Fruit fly (Drosophila melanogaster): ENCODE measurements around the gene CG6985.

Gene CG6985

DNA sequence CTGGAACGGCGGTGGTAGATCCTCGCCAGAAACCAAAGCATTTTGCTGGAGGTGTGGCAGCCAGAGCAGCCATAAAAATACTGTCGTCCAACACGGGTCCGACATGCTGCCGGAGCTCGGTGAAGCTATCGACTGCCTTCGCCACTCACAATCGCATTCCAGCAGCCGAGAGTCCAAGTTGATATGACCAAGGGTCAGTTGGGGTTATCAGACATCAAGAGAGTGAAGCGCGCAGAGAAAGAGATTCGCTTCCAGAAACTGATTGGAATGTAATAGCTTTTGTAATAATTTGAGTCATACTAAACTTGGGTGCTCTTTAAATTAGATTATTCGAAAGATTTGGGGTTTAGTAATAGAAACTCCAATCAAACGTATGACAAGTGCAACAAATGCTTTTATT lies 22.6 kb downstream of the CG6985 start, which contains the start of gene Nepl14:
Nepl14 (minus strand) TSS at position 125 of the 400 bp plus-strand sequence.
- TF ChIP-seq Rel (GFP tag; optimal IDR thresholded peaks at IDR 0.05) = no peak
- TF ChIP-seq Rel (tag; optimal IDR thresholded peaks at IDR 0.05) = no peak
- TF ChIP-seq GATAd (GFP tag; optimal IDR thresholded peaks at IDR 0.05) = no peak
- TF ChIP-seq Abd-B (GFP tag; optimal IDR thresholded peaks at IDR 0.05) = no peak
- no peak for TF ChIP-seq sage (GFP tag; optimal IDR thresholded peaks at IDR 0.05)
- TF ChIP-seq HLH106 (tag; optimal IDR thresholded peaks at IDR 0.05) = no peak
- TF ChIP-seq Dif (GFP tag; optimal IDR thresholded peaks at IDR 0.05; ENCODE audit: partially characterized antibody) = no peak
- no peak for TF ChIP-seq fru (GFP tag; optimal IDR thresholded peaks at IDR 0.05)
- no peak for TF ChIP-seq N (GFP tag; optimal IDR thresholded peaks at IDR 0.05)
- TF ChIP-seq h (GFP tag; optimal IDR thresholded peaks at IDR 0.05) = no peak
- no peak for TF ChIP-seq Hr78 (GFP tag; optimal IDR thresholded peaks at IDR 0.05)
- no peak for TF ChIP-seq foxo (GFP tag; optimal IDR thresholded peaks at IDR 0.05)
- TF ChIP-seq br (GFP tag; optimal IDR thresholded peaks at IDR 0.05) = no peak
- no peak for TF ChIP-seq dmrt93B (GFP tag; optimal IDR thresholded peaks at IDR 0.05)
- TF ChIP-seq CrebA (GFP tag; optimal IDR thresholded peaks at IDR 0.05; ENCODE audit: borderline replicate concordance) = no peak
- no peak for TF ChIP-seq dsf (GFP tag; optimal IDR thresholded peaks at IDR 0.05; ENCODE audit: borderline replicate concordance)
- no peak for TF ChIP-seq Dfd (GFP tag; optimal IDR thresholded peaks at IDR 0.05)

DNA sequence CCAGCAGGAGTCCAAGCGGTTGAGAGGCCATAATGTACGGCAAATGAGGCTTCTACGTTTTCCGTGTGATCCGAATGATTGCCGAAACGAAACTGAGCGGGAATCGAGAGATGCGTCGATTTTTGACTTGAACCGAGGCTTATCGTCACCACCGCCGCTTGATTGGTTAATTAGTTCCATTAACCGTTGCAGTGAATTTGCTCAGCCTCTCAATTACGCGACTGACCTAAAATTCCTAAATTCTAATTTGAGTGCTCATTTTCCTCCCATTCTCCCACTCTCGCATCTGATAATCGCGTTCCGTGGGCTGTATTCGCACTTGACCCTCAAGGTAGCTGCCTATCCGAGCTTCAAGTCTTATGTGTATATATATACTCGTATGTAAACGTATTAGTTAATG lies 25.1 kb downstream of the CG6985 start, which contains the start of gene Nepl15:
Nepl15 (minus strand) TSS at position 101 of the 400 bp plus-strand sequence.
- TF ChIP-seq CG32264 (GFP tag; optimal IDR thresholded peaks at IDR 0.05) (no peak), fru (GFP tag; optimal IDR thresholded peaks at IDR 0.05) (no peak), psq (GFP tag; optimal IDR thresholded peaks at IDR 0.05) (no peak), sage (GFP tag; optimal IDR thresholded peaks at IDR 0.05) (no peak), pan (optimal IDR thresholded peaks at IDR 0.05) (no peak), rgr (GFP tag; optimal IDR thresholded peaks at IDR 0.05) (no peak), Sp1 (GFP tag; optimal IDR thresholded peaks at IDR 0.05) (no peak), GATAd (GFP tag; optimal IDR thresholded peaks at IDR 0.05) (no peak), usp (GFP tag; optimal IDR thresholded peaks at IDR 0.05) (no peak), sv (GFP tag; optimal IDR thresholded peaks at IDR 0.05) (no peak), Dfd (GFP tag; optimal IDR thresholded peaks at IDR 0.05) (no peak), dmrt93B (GFP tag; optimal IDR thresholded peaks at IDR 0.05) (no peak)

DNA sequence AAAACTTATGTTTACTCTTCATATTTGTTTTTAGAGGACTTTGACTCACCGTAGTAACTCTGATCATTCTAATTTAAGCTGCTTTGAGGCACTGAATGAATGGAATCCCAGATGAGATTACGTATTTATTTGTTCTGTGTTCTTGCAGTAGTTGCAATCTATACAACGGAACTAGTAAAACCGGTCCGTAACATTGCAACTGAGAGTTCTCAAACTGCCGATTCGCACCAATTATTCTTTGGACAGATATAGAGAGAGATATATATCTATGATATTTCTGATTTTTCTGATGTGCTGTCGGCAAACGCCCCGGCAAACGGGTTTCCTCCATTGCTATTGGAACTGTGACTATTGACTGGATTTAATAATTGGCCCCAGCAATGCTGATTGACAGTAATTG lies 26.6 kb downstream of the CG6985 start, which contains the start of gene CG13841:
CG13841 (minus strand) TSS at position 101 of the 400 bp plus-strand sequence.
- TF ChIP-seq GATAd (GFP tag; optimal IDR thresholded peaks at IDR 0.05) = no peak
- TF ChIP-seq dl (GFP tag; optimal IDR thresholded peaks at IDR 0.05; ENCODE audit: insufficient read depth in 1 of 2, partially characterized antibody in 2 of 2) = no peak
- no peak for TF ChIP-seq dsf (GFP tag; optimal IDR thresholded peaks at IDR 0.05; ENCODE audit: borderline replicate concordance)
- no peak for TF ChIP-seq tai (GFP tag; optimal IDR thresholded peaks at IDR 0.05)
- TF ChIP-seq lola (GFP tag; optimal IDR thresholded peaks at IDR 0.05) = no peak
- no peak for TF ChIP-seq N (GFP tag; optimal IDR thresholded peaks at IDR 0.05)
- no peak for TF ChIP-seq Vsx2 (GFP tag; optimal IDR thresholded peaks at IDR 0.05; ENCODE audit: partially characterized antibody)
- no peak for TF ChIP-seq Dif (GFP tag; optimal IDR thresholded peaks at IDR 0.05; ENCODE audit: partially characterized antibody)
- TF ChIP-seq Jra (GFP tag; optimal IDR thresholded peaks at IDR 0.05) = no peak
- no peak for TF ChIP-seq Hr83 (GFP tag; optimal IDR thresholded peaks at IDR 0.05; ENCODE audit: poor library complexity, severe bottlenecking)

DNA sequence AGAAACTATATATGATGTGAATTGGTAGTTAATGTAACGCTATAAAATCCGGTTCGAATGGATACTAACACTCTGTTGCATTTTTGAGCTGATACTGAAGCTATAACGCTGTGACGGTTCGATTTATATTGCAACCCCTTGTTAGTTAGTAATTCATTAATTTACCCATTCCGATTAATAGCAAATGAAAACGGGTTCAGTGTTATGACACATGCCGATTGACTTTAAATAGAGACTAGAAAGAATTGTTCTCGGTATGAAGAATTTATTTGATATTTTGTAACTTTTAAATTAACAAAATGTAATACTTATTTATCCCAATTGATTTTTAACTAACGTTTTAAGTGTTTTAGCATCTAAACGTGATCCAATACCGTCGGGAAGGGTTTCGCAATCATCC lies 27.7 kb downstream of the CG6985 start, which contains the start of gene CG43091:
CG43091 (minus strand) TSS at position 101 of the 400 bp plus-strand sequence.
- TF ChIP-seq pan (optimal IDR thresholded peaks at IDR 0.05) (no peak), Hr83 (GFP tag; optimal IDR thresholded peaks at IDR 0.05; ENCODE audit: poor library complexity, severe bottlenecking) (no peak), dmrt93B (GFP tag; optimal IDR thresholded peaks at IDR 0.05) (no peak), OdsH (GFP tag; optimal IDR thresholded peaks at IDR 0.05) (no peak), lola (GFP tag; optimal IDR thresholded peaks at IDR 0.05) (no peak), fru (GFP tag; optimal IDR thresholded peaks at IDR 0.05) (no peak), GATAd (GFP tag; optimal IDR thresholded peaks at IDR 0.05) (no peak)

DNA sequence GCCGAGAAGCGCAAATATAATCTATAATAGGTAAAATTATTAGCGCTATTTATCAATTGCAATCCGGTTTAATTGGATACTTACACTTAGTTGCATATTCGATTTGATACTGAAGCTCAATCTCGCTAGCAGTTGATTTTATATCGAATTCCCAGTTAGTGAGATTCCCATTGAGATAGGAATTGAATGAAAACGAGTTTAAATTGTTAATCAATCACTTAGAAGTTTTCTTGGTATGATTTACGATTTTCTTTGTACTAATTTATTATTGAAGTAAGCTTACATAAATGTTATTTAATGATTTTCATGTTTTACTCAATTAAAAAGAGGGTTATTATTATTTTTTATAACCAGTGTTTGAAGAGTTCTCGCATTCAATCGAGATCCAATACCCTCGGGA lies 28.6 kb downstream of the CG6985 start, which contains the start of gene CG43092:
CG43092 (minus strand) TSS at position 101 of the 400 bp plus-strand sequence.
- TF ChIP-seq dl (GFP tag; optimal IDR thresholded peaks at IDR 0.05; ENCODE audit: insufficient read depth in 1 of 2, partially characterized antibody in 2 of 2) = no peak
- no peak for TF ChIP-seq jim (GFP tag; optimal IDR thresholded peaks at IDR 0.05)
- TF ChIP-seq psq (GFP tag; optimal IDR thresholded peaks at IDR 0.05) = no peak
- TF ChIP-seq tai (GFP tag; optimal IDR thresholded peaks at IDR 0.05) = no peak
- no peak for TF ChIP-seq CG9705 (GFP tag; optimal IDR thresholded peaks at IDR 0.05)
- no peak for TF ChIP-seq Jra (GFP tag; optimal IDR thresholded peaks at IDR 0.05)
- TF ChIP-seq fru (GFP tag; optimal IDR thresholded peaks at IDR 0.05) = no peak
- no peak for TF ChIP-seq HLH106 (tag; optimal IDR thresholded peaks at IDR 0.05)
